Fruit fly (Drosophila melanogaster) whole organism, embryonic: Measurements from ENCODE around the gene erm.
A peak's percentile ranks its signal among the peaks of the same experiment; 100 is the strongest.

Experiments
- Antp ChIP-seq: fragments of 200-800 bp; sonication (Bioruptor generic); optimal IDR thresholded peaks from 3 replicates; lab custom pipeline; 2016; ENCODE audit warnings: missing biosample characterization, missing genetic modification characterization
- B-H2 ChIP-seq: fragments of 200-800 bp; sonication (Bioruptor generic); optimal IDR thresholded peaks from 2 replicates; lab custom pipeline; 2018; ENCODE audit warnings: missing biosample characterization, mild to moderate bottlenecking, missing genetic modification characterization
- BtbVII ChIP-seq: fragments of 200-800 bp; sonication (Bioruptor generic); optimal IDR thresholded peaks from 3 replicates; lab custom pipeline; 2017; ENCODE audit warnings: missing biosample characterization, mild to moderate bottlenecking, missing genetic modification characterization
- CG10267 ChIP-seq: fragments of 200-800 bp; sonication (Bioruptor generic); optimal IDR thresholded peaks from 2 replicates; lab custom pipeline; 2018; ENCODE audit warnings: missing biosample characterization, mild to moderate bottlenecking, missing genetic modification characterization, moderate library complexity
- CG10321 ChIP-seq: fragments of 200-800 bp; sonication (Bioruptor generic); IDR thresholded peaks from 2 replicates; pipeline ENCODE4 v1.3.6; 2022; ENCODE audit warnings: missing biosample characterization, missing genetic modification characterization
- CG10431 ChIP-seq: fragments of 200-800 bp; sonication (Bioruptor generic); optimal IDR thresholded peaks from 3 replicates; lab custom pipeline; 2018; ENCODE audit warnings: missing biosample characterization, mild to moderate bottlenecking, missing genetic modification characterization
- CG10959 ChIP-seq: fragments of 200-800 bp; sonication (Bioruptor generic); IDR thresholded peaks from 2 replicates; pipeline ENCODE4 v1.3.6; 2022; ENCODE audit warnings: missing biosample characterization, missing genetic modification characterization
- CG11093 ChIP-seq: fragments of 200-800 bp; sonication (Bioruptor generic); IDR thresholded peaks from 3 replicates; pipeline ENCODE4 v1.3.6; 2022; ENCODE audit warnings: missing biosample characterization, missing genetic modification characterization
- CG12236 ChIP-seq: fragments of 200-800 bp; sonication (Bioruptor generic); optimal IDR thresholded peaks from 2 replicates; lab custom pipeline; 2016; ENCODE audit warnings: missing biosample characterization, missing genetic modification characterization
- CG12659 ChIP-seq: fragments of 200-800 bp; sonication (Bioruptor generic); optimal IDR thresholded peaks from 3 replicates; lab custom pipeline; 2017; ENCODE audit warnings: mild to moderate bottlenecking, missing biosample characterization, missing genetic modification reagents, missing genetic modification characterization
- CG14050 ChIP-seq: fragments of 200-800 bp; sonication (Bioruptor generic); IDR thresholded peaks from 3 replicates; pipeline ENCODE4 v1.3.6; 2022; ENCODE audit warnings: missing biosample characterization, missing genetic modification characterization
- CG15269 ChIP-seq: fragments of 200-800 bp; sonication (Bioruptor generic); optimal IDR thresholded peaks from 2 replicates; lab custom pipeline; 2018; ENCODE audit warnings: missing biosample characterization, mild to moderate bottlenecking, missing genetic modification characterization, moderate library complexity
- CG15601 ChIP-seq: fragments of 200-800 bp; sonication (Bioruptor generic); optimal IDR thresholded peaks from 3 replicates; lab custom pipeline; 2019; ENCODE audit warnings: missing biosample characterization, mild to moderate bottlenecking, missing genetic modification characterization, moderate library complexity
- CG1603 ChIP-seq: fragments of 200-800 bp; sonication (Bioruptor generic); optimal IDR thresholded peaks from 2 replicates; lab custom pipeline; 2019; ENCODE audit warnings: missing biosample characterization, mild to moderate bottlenecking, missing genetic modification characterization, moderate library complexity
- CG16779 ChIP-seq: fragments of 200-800 bp; sonication (Bioruptor generic); IDR thresholded peaks from 2 replicates; pipeline ENCODE4 v1.3.6; 2022; ENCODE audit warnings: missing biosample characterization, missing genetic modification characterization
- CG16813 ChIP-seq: fragments of 200-800 bp; sonication (Bioruptor generic); IDR thresholded peaks from 3 replicates; pipeline ENCODE4 v1.3.6; 2022; ENCODE audit warnings: missing biosample characterization, missing genetic modification characterization; ENCODE audit not compliant: partially characterized antibody
- CG3847 ChIP-seq: fragments of 200-800 bp; sonication (Bioruptor generic); IDR thresholded peaks from 2 replicates; pipeline ENCODE4 v1.3.6; 2022; ENCODE audit warnings: missing biosample characterization, missing genetic modification characterization
- CG6175 ChIP-seq: fragments of 200-800 bp; sonication (Bioruptor generic); IDR thresholded peaks from 3 replicates; pipeline ENCODE4 v1.3.6; 2022; ENCODE audit warnings: missing biosample characterization, missing genetic modification characterization
- CG6272 ChIP-seq: fragments of 200-800 bp; sonication (Bioruptor generic); IDR thresholded peaks from 2 replicates; pipeline ENCODE4 v1.3.6; 2022; ENCODE audit warnings: missing biosample characterization, missing genetic modification characterization
- CG6654 ChIP-seq: fragments of 200-800 bp; sonication (Bioruptor generic); optimal IDR thresholded peaks from 2 replicates; lab custom pipeline; 2017; ENCODE audit warnings: missing biosample characterization, mild to moderate bottlenecking, missing genetic modification characterization
- CG6683 ChIP-seq: fragments of 200-800 bp; sonication (Bioruptor generic); optimal IDR thresholded peaks from 2 replicates; lab custom pipeline; 2017; ENCODE audit warnings: missing biosample characterization, mild to moderate bottlenecking, missing genetic modification characterization, missing genetic modification reagents
- CG7786 ChIP-seq: fragments of 200-800 bp; sonication (Bioruptor generic); optimal IDR thresholded peaks from 2 replicates; lab custom pipeline; 2016; ENCODE audit warnings: missing biosample characterization, missing genetic modification characterization
- CG7839 ChIP-seq: fragments of 200-800 bp; sonication (Bioruptor generic); optimal IDR thresholded peaks from 3 replicates; lab custom pipeline; 2018; ENCODE audit warnings: missing biosample characterization, mild to moderate bottlenecking, missing genetic modification characterization, moderate library complexity
- CG8089 ChIP-seq: fragments of 200-800 bp; sonication (Bioruptor generic); optimal IDR thresholded peaks from 3 replicates; lab custom pipeline; 2016; ENCODE audit warnings: missing biosample characterization, missing genetic modification characterization
- CG8944 ChIP-seq: fragments of 200-800 bp; sonication (Bioruptor generic); optimal IDR thresholded peaks from 3 replicates; lab custom pipeline; 2016; ENCODE audit warnings: missing biosample characterization, missing genetic modification characterization
- CTCF ChIP-seq: fragments of 200-800 bp; sonication (Bioruptor generic); optimal IDR thresholded peaks from 2 replicates; lab custom pipeline; 2017; ENCODE audit warnings: missing biosample characterization, mild to moderate bottlenecking, missing genetic modification characterization, moderate library complexity
- Camta ChIP-seq: fragments of 200-800 bp; sonication (Bioruptor generic); optimal IDR thresholded peaks from 2 replicates; lab custom pipeline; 2016; ENCODE audit warnings: missing biosample characterization, missing genetic modification characterization
- D ChIP-seq, 2 experiments: fragments of 200-800 bp in 1 of 2; fragments of >200 bp in 1 of 2; sonication (Bioruptor generic) in 1 of 2; optimal IDR thresholded peaks; 2 replicates in 1 of 2; 3 replicates in 1 of 2; lab custom pipeline; 2017; ENCODE audit warnings: mild to moderate bottlenecking in 1 of 2, missing biosample characterization in 1 of 2, missing genetic modification characterization in 1 of 2, missing genetic modification reagents in 1 of 2
- Dek ChIP-seq: fragments of 200-800 bp; sonication (Bioruptor generic); optimal IDR thresholded peaks from 3 replicates; lab custom pipeline; 2019; ENCODE audit warnings: missing biosample characterization, mild to moderate bottlenecking, missing genetic modification characterization, moderate library complexity
- ERR ChIP-seq: fragments of 200-800 bp; sonication (Bioruptor generic); optimal IDR thresholded peaks from 2 replicates; lab custom pipeline; 2016; ENCODE audit warnings: missing biosample characterization, missing genetic modification characterization
- Elba2 ChIP-seq: fragments of 200-800 bp; sonication (Bioruptor generic); optimal IDR thresholded peaks from 3 replicates; lab custom pipeline; 2016; ENCODE audit warnings: missing biosample characterization, missing genetic modification characterization
- GATAe ChIP-seq: fragments of 200-800 bp; sonication (Bioruptor generic); conservative IDR thresholded peaks from 2 replicates; pipeline ENCODE4 v1.3.6; 2022; ENCODE audit warnings: missing biosample characterization, missing genetic modification characterization
- MTF-1 ChIP-seq: fragments of 200-800 bp; sonication (Bioruptor generic); optimal IDR thresholded peaks from 2 replicates; lab custom pipeline; 2018; ENCODE audit warnings: missing biosample characterization, mild to moderate bottlenecking, missing genetic modification characterization, borderline replicate concordance
- Med ChIP-seq: fragments of 200-800 bp; sonication (Bioruptor generic); peaks from one replicate; lab custom pipeline; 2016; ENCODE audit warnings: missing biosample characterization, missing genetic modification characterization, mild to moderate bottlenecking, inconsistent platforms, moderate library complexity
- NFAT ChIP-seq: fragments of 200-800 bp; sonication (Bioruptor generic); IDR thresholded peaks from 2 replicates; pipeline ENCODE4 v1.3.6; 2022; ENCODE audit warnings: missing biosample characterization, missing genetic modification characterization
- Neu2 ChIP-seq: fragments of 200-800 bp; sonication (Bioruptor generic); optimal IDR thresholded peaks from 3 replicates; lab custom pipeline; 2016; ENCODE audit warnings: missing biosample characterization, missing genetic modification characterization, borderline replicate concordance
- Side ChIP-seq: fragments of 200-800 bp; sonication (Bioruptor generic); optimal IDR thresholded peaks from 2 replicates; lab custom pipeline; 2016; ENCODE audit warnings: missing biosample characterization, missing genetic modification characterization
- Tbp ChIP-seq: fragments of >200 bp; optimal IDR thresholded peaks from 2 replicates; lab custom pipeline; 2018; ENCODE audit warnings: missing biosample characterization, missing genetic modification characterization
- Xbp1 ChIP-seq: fragments of 200-800 bp; sonication (Bioruptor generic); optimal IDR thresholded peaks from 3 replicates; lab custom pipeline; 2016; ENCODE audit warnings: missing biosample characterization, mild to moderate bottlenecking, missing genetic modification characterization
- ac ChIP-seq: fragments of 200-800 bp; sonication (Bioruptor generic); optimal IDR thresholded peaks from 3 replicates; lab custom pipeline; 2017; ENCODE audit warnings: missing biosample characterization, mild to moderate bottlenecking, missing genetic modification characterization
- chm ChIP-seq: fragments of 200-800 bp; sonication (Bioruptor generic); IDR thresholded peaks from 2 replicates; pipeline ENCODE4 v1.3.6; 2022; ENCODE audit warnings: missing biosample characterization, missing genetic modification characterization
- croc ChIP-seq: fragments of 200-800 bp; sonication (Bioruptor generic); conservative IDR thresholded peaks from 3 replicates; pipeline ENCODE4 v1.3.6; 2022; ENCODE audit warnings: missing biosample characterization, missing genetic modification characterization
- ems ChIP-seq: fragments of 200-800 bp; sonication (Bioruptor generic); optimal IDR thresholded peaks from 3 replicates; lab custom pipeline; 2016; ENCODE audit warnings: missing biosample characterization, missing genetic modification characterization
- eyg ChIP-seq: fragments of 200-800 bp; sonication (Bioruptor generic); optimal IDR thresholded peaks from 3 replicates; lab custom pipeline; 2016; ENCODE audit warnings: missing biosample characterization, missing genetic modification characterization
- gce ChIP-seq: fragments of 200-800 bp; sonication (Bioruptor generic); IDR thresholded peaks from 3 replicates; pipeline ENCODE4 v1.3.6; 2022; ENCODE audit warnings: missing biosample characterization, missing genetic modification characterization
- gcm ChIP-seq: fragments of 200-800 bp; sonication (Bioruptor generic); optimal IDR thresholded peaks from 2 replicates; lab custom pipeline; 2019; ENCODE audit warnings: missing biosample characterization, mild to moderate bottlenecking, missing genetic modification characterization, moderate library complexity
- grau ChIP-seq: fragments of 200-800 bp; optimal IDR thresholded peaks from 3 replicates; lab custom pipeline; 2019; ENCODE audit warnings: missing biosample characterization, mild to moderate bottlenecking, missing genetic modification characterization, moderate library complexity
- gsb ChIP-seq: fragments of 200-800 bp; sonication (Bioruptor generic); IDR thresholded peaks from 2 replicates; pipeline ENCODE4 v1.3.6; 2022; ENCODE audit warnings: missing biosample characterization, missing genetic modification characterization
- kni ChIP-seq: fragments of 200-800 bp; sonication (Bioruptor generic); optimal IDR thresholded peaks from 3 replicates; lab custom pipeline; 2017; ENCODE audit warnings: mild to moderate bottlenecking, missing biosample characterization, missing genetic modification reagents, missing genetic modification characterization
- rib ChIP-seq: fragments of 200-800 bp; sonication (Bioruptor generic); IDR thresholded peaks from 2 replicates; pipeline ENCODE4 v1.3.6; 2022; ENCODE audit warnings: missing biosample characterization, missing genetic modification characterization
- sqz ChIP-seq: fragments of 200-800 bp; sonication (Bioruptor generic); optimal IDR thresholded peaks from 3 replicates; lab custom pipeline; 2018; ENCODE audit warnings: missing biosample characterization, mild to moderate bottlenecking, missing genetic modification characterization
- toy ChIP-seq: fragments of 200-800 bp; sonication (Bioruptor generic); IDR thresholded peaks from 2 replicates; pipeline ENCODE4 v1.3.6; 2022; ENCODE audit warnings: missing biosample characterization, missing genetic modification characterization
- unpg ChIP-seq: fragments of 200-800 bp; sonication (Bioruptor generic); optimal IDR thresholded peaks from 3 replicates; lab custom pipeline; 2018; ENCODE audit warnings: missing biosample characterization, mild to moderate bottlenecking, missing genetic modification characterization, moderate library complexity

Gene erm

DNA sequence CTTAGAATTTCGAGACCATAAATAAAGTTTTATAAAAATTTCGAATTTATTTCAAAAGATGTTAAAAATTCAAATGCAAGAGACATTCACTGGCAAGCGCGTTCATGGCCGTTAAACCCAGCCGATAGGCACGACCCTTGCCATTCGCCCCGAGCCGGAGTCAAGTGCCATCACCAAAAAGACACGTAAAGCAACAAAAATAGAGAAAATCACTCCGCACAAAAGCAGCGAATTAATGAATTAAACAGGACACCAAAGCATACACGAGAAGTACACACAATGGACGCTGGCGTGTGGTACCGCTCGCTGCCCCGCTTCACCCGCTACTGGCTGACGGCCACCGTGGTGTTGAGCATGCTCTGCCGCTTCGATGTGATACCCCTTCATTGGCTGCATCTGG, 3.8 kb upstream of the erm start, which contains the start of gene Der-1 (continued):
- TF ChIP-seq unpg, result no peak
- no peak for TF ChIP-seq CG16779 (GFP tag; lab: Robert Waterston, UW)
- TF ChIP-seq sqz (GFP tag; lab: Kevin White, UChicago), result no peak
- TF ChIP-seq CTCF (GFP tag; lab: Kevin White, UChicago), result no peak
- TF ChIP-seq ERR, result no peak
- no peak for TF ChIP-seq MTF-1 (GFP tag; lab: Kevin White, UChicago)
- TF ChIP-seq CG1603 (tag; lab: Kevin White, UChicago), result peak; percentile 63
- no peak for TF ChIP-seq Elba2 (GFP tag; lab: Kevin White, UChicago)
- no peak for TF ChIP-seq CG15601
- TF ChIP-seq CG14050, result no peak
- TF ChIP-seq CG6175 (GFP tag; lab: Robert Waterston, UW), result no peak
- no peak for TF ChIP-seq Neu2 (GFP tag; lab: Kevin White, UChicago)
- TF ChIP-seq Camta, result no peak
- TF ChIP-seq CG6272 (GFP tag; lab: Robert Waterston, UW), result no peak
- TF ChIP-seq CG10431 (GFP tag; lab: Kevin White, UChicago), result no peak
- no peak for TF ChIP-seq CG10959
- TF ChIP-seq CG12236 (GFP tag; lab: Kevin White, UChicago), result no peak
- TF ChIP-seq gsb (GFP tag; lab: Robert Waterston, UW), result no peak
- TF ChIP-seq croc (GFP tag; lab: Robert Waterston, UW), result no peak
- no peak for TF ChIP-seq ac (GFP tag; lab: Kevin White, UChicago)
- no peak for TF ChIP-seq toy (GFP tag; lab: Robert Waterston, UW)
- no peak for TF ChIP-seq ems (GFP tag; lab: Kevin White, UChicago)
- TF ChIP-seq CG16813 (GFP tag; lab: Robert Waterston, UW), result peak; percentile 91
- no peak for TF ChIP-seq rib (GFP tag; lab: Robert Waterston, UW)
- no peak for TF ChIP-seq CG8944
- no peak for TF ChIP-seq Antp
- TF ChIP-seq D (optimal IDR thresholded peaks at IDR 0.05; lab: Kevin White, UChicago), result no peak
- no peak for TF ChIP-seq D (GFP tag; optimal IDR thresholded peaks at IDR 0.05; lab: Kevin White, UChicago)
- TF ChIP-seq Dek (tag; lab: Kevin White, UChicago), result no peak
- no peak for TF ChIP-seq CG11093 (GFP tag; lab: Robert Waterston, UW)
- TF ChIP-seq NFAT, result no peak
- no peak for TF ChIP-seq CG10321 (GFP tag; lab: Robert Waterston, UW)
- TF ChIP-seq gcm (GFP tag; lab: Kevin White, UChicago), result no peak
- TF ChIP-seq CG15269 (tag; lab: Kevin White, UChicago), result no peak
- TF ChIP-seq CG6654 (GFP tag; lab: Kevin White, UChicago), result no peak
- TF ChIP-seq kni (GFP tag; lab: Kevin White, UChicago), result no peak
- no peak for TF ChIP-seq CG8089 (GFP tag; lab: Kevin White, UChicago)
- no peak for TF ChIP-seq CG6683 (GFP tag; lab: Kevin White, UChicago)
- peak; percentile 20 for TF ChIP-seq CG12659 (GFP tag; lab: Kevin White, UChicago)
- no peak for TF ChIP-seq chm (GFP tag; lab: Robert Waterston, UW)
- no peak for TF ChIP-seq GATAe
- TF ChIP-seq BtbVII, result no peak
- no peak for TF ChIP-seq B-H2 (GFP tag; lab: Kevin White, UChicago)
- TF ChIP-seq Tbp (GFP tag; lab: Kevin White, UChicago), result no peak
- peak; percentile 92 for TF ChIP-seq Xbp1
- TF ChIP-seq CG7839 (tag; lab: Kevin White, UChicago), result no peak
- TF ChIP-seq CG7786, result no peak
- TF ChIP-seq eyg (GFP tag; lab: Kevin White, UChicago), result no peak
- TF ChIP-seq Med (GFP tag; lab: Kevin White, UChicago), result peak; percentile 60
- TF ChIP-seq gce (GFP tag; lab: Robert Waterston, UW), result no peak
- no peak for TF ChIP-seq grau
- peak; percentile 20 for TF ChIP-seq CG10267 (tag; lab: Kevin White, UChicago)
- TF ChIP-seq Side (GFP tag; lab: Kevin White, UChicago), result no peak
- no peak for TF ChIP-seq CG3847 (GFP tag; lab: Robert Waterston, UW)
